Worm (Caenorhabditis elegans) whole organism, L1 larva: ENCODE data around the gene hlh-34.

Experiments used
- C04F5.9 ChIP-seq: sonication (generic microtip); optimal IDR thresholded peaks from 2 replicates; lab custom pipeline; 2016; ENCODE audit warnings: missing genetic modification characterization, missing compliant biosample characterization
- C16A3.4 ChIP-seq: fragments of 150-350 bp; optimal IDR thresholded peaks from 2 replicates; lab custom pipeline; 2014; ENCODE audit warnings: missing biosample characterization, missing genetic modification characterization
- C34B4.2 ChIP-seq: sonication (generic microtip); optimal IDR thresholded peaks from 2 replicates; lab custom pipeline; 2017; ENCODE audit warnings: mild to moderate bottlenecking, missing genetic modification characterization, missing compliant biosample characterization
- F16B12.6 ChIP-seq: fragments of 150-350 bp; optimal IDR thresholded peaks from 2 replicates; lab custom pipeline; 2014; ENCODE audit warnings: missing biosample characterization, missing genetic modification characterization
- Y116A8C.19 ChIP-seq: sonication (generic microtip); optimal IDR thresholded peaks from 2 replicates; lab custom pipeline; 2016; ENCODE audit warnings: missing compliant biosample characterization, missing genetic modification characterization, borderline replicate concordance
- aha-1 ChIP-seq: fragments of 150-350 bp; optimal IDR thresholded peaks from 2 replicates; lab custom pipeline; 2014; ENCODE audit warnings: missing biosample characterization, missing genetic modification characterization
- alr-1 ChIP-seq: fragments of 200-800 bp; sonication (Bioruptor generic); optimal IDR thresholded peaks from 2 replicates; lab custom pipeline; 2018; ENCODE audit warnings: borderline replicate concordance, mild to moderate bottlenecking, missing genetic modification characterization, missing compliant biosample characterization
- blmp-1 ChIP-seq: fragments of 150-350 bp; optimal IDR thresholded peaks from 2 replicates; lab custom pipeline; 2014; ENCODE audit warnings: missing biosample characterization, missing genetic modification characterization
- efl-1 ChIP-seq, 4 experiments: fragments of 150-350 bp; optimal IDR thresholded peaks in 3 of 4; peaks in 1 of 4; 1 replicate in 1 of 4; 2 replicates in 3 of 4; lab custom pipeline; 2014; ENCODE audit warnings: missing biosample characterization in 2 of 4, missing genetic modification characterization in 2 of 4, missing genetic modification reagents in 2 of 4
- efl-3 ChIP-seq: fragments of 200-800 bp; sonication (Bioruptor generic); optimal IDR thresholded peaks from 2 replicates; lab custom pipeline; 2018; ENCODE audit warnings: mild to moderate bottlenecking, missing genetic modification characterization, missing compliant biosample characterization
- egl-27 ChIP-seq, 2 experiments: fragments of 150-350 bp in 1 of 2; sonication (generic microtip); optimal IDR thresholded peaks; 3 replicates each; lab custom pipeline; 2017 to 2018; ENCODE audit warnings: missing biosample characterization in 2 of 2, missing genetic modification characterization in 2 of 2, missing genetic modification reagents in 2 of 2
- elt-2 ChIP-seq: sonication (generic microtip); optimal IDR thresholded peaks from 2 replicates; lab custom pipeline; 2016; ENCODE audit warnings: missing genetic modification characterization, mild to moderate bottlenecking, inconsistent platforms, missing compliant biosample characterization, missing genetic modification reagents
- fkh-10 ChIP-seq: sonication (generic microtip); optimal IDR thresholded peaks from 2 replicates; lab custom pipeline; 2017; ENCODE audit warnings: missing biosample characterization, missing genetic modification reagents, missing genetic modification characterization
- fkh-4 ChIP-seq: sonication (generic microtip); optimal IDR thresholded peaks from 2 replicates; lab custom pipeline; 2016; ENCODE audit warnings: missing compliant biosample characterization, missing genetic modification characterization, borderline replicate concordance
- fkh-8 ChIP-seq: sonication (generic microtip); optimal IDR thresholded peaks from 2 replicates; lab custom pipeline; 2016; ENCODE audit warnings: mild to moderate bottlenecking, missing genetic modification characterization, missing compliant biosample characterization
- hlh-17 ChIP-seq: fragments of 200-800 bp; sonication (Bioruptor generic); optimal IDR thresholded peaks from 2 replicates; lab custom pipeline; 2018; ENCODE audit warnings: missing genetic modification characterization, mild to moderate bottlenecking, missing compliant biosample characterization, moderate library complexity, borderline replicate concordance
- irx-1 ChIP-seq: sonication (generic microtip); optimal IDR thresholded peaks from 2 replicates; lab custom pipeline; 2016; ENCODE audit warnings: missing genetic modification characterization, missing compliant biosample characterization
- isw-1 ChIP-seq: fragments of 200-800 bp; sonication (Bioruptor generic); IDR thresholded peaks from 2 replicates; pipeline ENCODE4 v1.3.6; 2022; ENCODE audit warnings: missing genetic modification characterization, missing compliant biosample characterization
- lin-13 ChIP-seq: fragments of 150-350 bp; optimal IDR thresholded peaks from 2 replicates; lab custom pipeline; 2014; ENCODE audit warnings: missing biosample characterization, missing genetic modification reagents, missing genetic modification characterization
- lin-15B ChIP-seq: fragments of 150-350 bp; sonication (generic microtip); optimal IDR thresholded peaks from 3 replicates; lab custom pipeline; 2014; ENCODE audit warnings: missing biosample characterization, missing genetic modification characterization
- lir-3 ChIP-seq: sonication (generic microtip); optimal IDR thresholded peaks from 2 replicates; lab custom pipeline; 2016; ENCODE audit warnings: mild to moderate bottlenecking, missing genetic modification characterization, moderate library complexity, missing compliant biosample characterization; ENCODE audit not compliant: poor library complexity
- mab-9 ChIP-seq: fragments of 200-800 bp; sonication (Bioruptor generic); IDR thresholded peaks from 2 replicates; pipeline ENCODE4 v1.3.6; 2022; ENCODE audit warnings: missing genetic modification reagents, missing genetic modification characterization, missing compliant biosample characterization
- mep-1 ChIP-seq: fragments of 150-350 bp; optimal IDR thresholded peaks from 2 replicates; lab custom pipeline; 2014; ENCODE audit warnings: missing biosample characterization, missing genetic modification characterization
- nhr-12 ChIP-seq: sonication (generic microtip); optimal IDR thresholded peaks from 2 replicates; lab custom pipeline; 2017; ENCODE audit warnings: missing biosample characterization, missing genetic modification characterization
- nhr-20 ChIP-seq: sonication (generic microtip); optimal IDR thresholded peaks from 2 replicates; lab custom pipeline; 2016; ENCODE audit warnings: mild to moderate bottlenecking, missing genetic modification characterization, missing compliant biosample characterization
- nhr-237 ChIP-seq: fragments of 150-350 bp; optimal IDR thresholded peaks from 2 replicates; lab custom pipeline; 2014; ENCODE audit warnings: missing biosample characterization, missing genetic modification characterization
- nhr-76 ChIP-seq: sonication (generic microtip); optimal IDR thresholded peaks from 2 replicates; lab custom pipeline; 2017; ENCODE audit warnings: missing biosample characterization, missing genetic modification characterization
- nhr-77 ChIP-seq: fragments of 150-350 bp; optimal IDR thresholded peaks from 2 replicates; lab custom pipeline; 2014; ENCODE audit warnings: missing biosample characterization, missing genetic modification characterization
- nhr-84 ChIP-seq: sonication (generic microtip); optimal IDR thresholded peaks from 2 replicates; lab custom pipeline; 2017; ENCODE audit warnings: missing biosample characterization, missing genetic modification characterization
- nhr-85 ChIP-seq: sonication (generic microtip); peaks from one replicate; lab custom pipeline; 2016; ENCODE audit warnings: missing genetic modification characterization, inconsistent platforms, missing compliant biosample characterization
- nhr-90 ChIP-seq: sonication (generic microtip); optimal IDR thresholded peaks from 2 replicates; lab custom pipeline; 2016; ENCODE audit warnings: mild to moderate bottlenecking, missing genetic modification characterization, missing compliant biosample characterization; ENCODE audit not compliant: poor library complexity
- pqm-1 ChIP-seq: sonication (generic microtip); optimal IDR thresholded peaks from 3 replicates; lab custom pipeline; 2017; ENCODE audit warnings: missing biosample characterization, missing genetic modification characterization
- skn-1 ChIP-seq: fragments of 150-350 bp; optimal IDR thresholded peaks from 2 replicates; lab custom pipeline; 2014; ENCODE audit warnings: missing biosample characterization, missing genetic modification characterization
- snu-23 ChIP-seq: sonication (generic microtip); optimal IDR thresholded peaks from 2 replicates; lab custom pipeline; 2016; ENCODE audit warnings: missing genetic modification characterization, missing compliant biosample characterization
- sptf-1 ChIP-seq: fragments of 150-350 bp; optimal IDR thresholded peaks from 2 replicates; lab custom pipeline; 2014; ENCODE audit warnings: missing biosample characterization, missing genetic modification characterization
- tlp-1 ChIP-seq: fragments of 150-350 bp; optimal IDR thresholded peaks from 2 replicates; lab custom pipeline; 2014; ENCODE audit warnings: missing biosample characterization, missing genetic modification characterization
- unc-30 ChIP-seq: sonication (generic microtip); optimal IDR thresholded peaks from 2 replicates; lab custom pipeline; 2017; ENCODE audit warnings: missing biosample characterization, missing genetic modification characterization
- unc-62 ChIP-seq: fragments of 150-350 bp; optimal IDR thresholded peaks from 2 replicates; lab custom pipeline; 2014; ENCODE audit warnings: missing biosample characterization, missing genetic modification reagents, missing genetic modification characterization
- unc-86 ChIP-seq: sonication (generic microtip); optimal IDR thresholded peaks from 2 replicates; lab custom pipeline; 2016; ENCODE audit warnings: missing genetic modification characterization, missing compliant biosample characterization
- vab-15 ChIP-seq: sonication (generic microtip); optimal IDR thresholded peaks from 2 replicates; lab custom pipeline; 2017; ENCODE audit warnings: missing genotype, mild to moderate bottlenecking, missing genetic modification characterization, missing compliant biosample characterization
- zag-1 ChIP-seq: fragments of 150-350 bp; optimal IDR thresholded peaks from 2 replicates; lab custom pipeline; 2014; ENCODE audit warnings: missing biosample characterization, missing genetic modification characterization
- zip-4 ChIP-seq: fragments of 200-800 bp; sonication (Bioruptor generic); optimal IDR thresholded peaks from 2 replicates; lab custom pipeline; 2018; ENCODE audit warnings: mild to moderate bottlenecking, missing genetic modification characterization, moderate library complexity, missing compliant biosample characterization
- ztf-11 ChIP-seq, 2 experiments: sonication (generic microtip); optimal IDR thresholded peaks; 2 replicates each; lab custom pipeline; 2016 to 2017; ENCODE audit warnings: missing genetic modification characterization in 2 of 2, missing biosample characterization in 1 of 2, missing compliant biosample characterization in 1 of 2

hlh-34 gene

ce11 chrV:13678542-13678941 is 28.7 kb downstream of the hlh-34 start, which contains the start of the genes tag-65 and ccz-1 (continued):
- TF ChIP-seq snu-23 (peak; percentile 94), C04F5.9 (tag; lab: Kevin White, UChicago) (peak; percentile 32), isw-1 (GFP tag; lab: Robert Waterston, UW) (peak; percentile 86), Y116A8C.19 (tag; lab: Kevin White, UChicago) (no peak), vab-15 (tag; lab: Kevin White, UChicago) (no peak), lir-3 (tag; lab: Kevin White, UChicago) (peak; percentile 66), ztf-11 (tag; optimal IDR thresholded peaks at IDR 0.05; lab: Kevin White, UChicago) (peak in 1 of 2 experiments; percentile 75), efl-3 (GFP tag; lab: Kevin White, UChicago) (peak; percentile 26), nhr-90 (peak; percentile 94), fkh-4 (tag; lab: Kevin White, UChicago) (peak; percentile 69), blmp-1 (tag; lab: Kevin White, UChicago) (peak; percentile 82), C16A3.4 (tag; lab: Kevin White, UChicago) (peak; percentile 87), nhr-85 (tag; lab: Kevin White, UChicago) (peak; percentile 96), nhr-77 (tag; lab: Kevin White, UChicago) (peak; percentile 67), skn-1 (peak; percentile 84), unc-86 (tag; lab: Kevin White, UChicago) (peak; percentile 85), zag-1 (tag; lab: Kevin White, UChicago) (peak; percentile 65), F16B12.6 (tag; lab: Kevin White, UChicago) (peak; percentile 54), aha-1 (tag; lab: Kevin White, UChicago) (peak; percentile 61), nhr-12 (tag; lab: Kevin White, UChicago) (no peak), elt-2 (tag; lab: Kevin White, UChicago) (peak; percentile 62), egl-27 (tag; optimal IDR thresholded peaks at IDR 0.05; lab: Kevin White, UChicago) (no peak), tlp-1 (tag; lab: Kevin White, UChicago) (no peak), mab-9 (GFP tag; lab: Robert Waterston, UW) (peak; percentile 58; the same call in 1 of the 2 replicates), nhr-20 (tag; lab: Kevin White, UChicago) (peak; percentile 93), C34B4.2 (tag; lab: Kevin White, UChicago) (peak; percentile 30), nhr-84 (tag; lab: Kevin White, UChicago) (no peak), fkh-8 (tag; lab: Kevin White, UChicago) (peak; percentile 84), efl-1 (optimal IDR thresholded peaks at IDR 0.05; lab: Kevin White, UChicago) (peak; percentile 85 to 87), efl-1 (GFP tag; optimal IDR thresholded peaks at IDR 0.05 in 1 of 2; lab: Kevin White, UChicago) (peak; percentile 84 to 98), unc-62 (GFP tag; lab: Kevin White, UChicago) (no peak), sptf-1 (tag; lab: Kevin White, UChicago) (no peak), alr-1 (tag; lab: Kevin White, UChicago) (no peak), unc-30 (tag; lab: Kevin White, UChicago) (no peak), lin-13 (GFP tag; lab: Kevin White, UChicago) (peak; percentile 84), pqm-1 (tag; lab: Kevin White, UChicago) (no peak), fkh-10 (GFP tag; lab: Kevin White, UChicago) (peak; percentile 21), hlh-17 (GFP tag; lab: Kevin White, UChicago) (no peak), mep-1 (tag; lab: Kevin White, UChicago) (peak; percentile 99), zip-4 (peak; percentile 66), nhr-237 (tag; lab: Kevin White, UChicago) (peak; percentile 41), lin-15B (peak; percentile 74), irx-1 (tag; lab: Kevin White, UChicago) (peak; percentile 89), nhr-76 (tag; lab: Kevin White, UChicago) (no peak)
- TF ChIP-seq, all 84 proteins: peak for 63
